Worm (Caenorhabditis elegans) whole organism, midembryonic: Measurements from ENCODE around the gene Y76A2B.4.

Source experiments
- T22C8.4 ChIP-seq: fragments of 200-800 bp; sonication (Bioruptor generic); IDR thresholded peaks from 2 replicates; pipeline ENCODE4 v1.3.6; 2022; ENCODE audit warnings: missing genetic modification characterization, missing compliant biosample characterization
- cog-1 ChIP-seq: sonication (generic microtip); optimal IDR thresholded peaks from 2 replicates; lab custom pipeline; 2016; ENCODE audit warnings: missing genetic modification characterization, missing compliant biosample characterization
- flt-1 ChIP-seq: fragments of 200-800 bp; sonication (Bioruptor generic); IDR thresholded peaks from 2 replicates; pipeline ENCODE4 v1.3.6; 2022; ENCODE audit warnings: missing genetic modification characterization, missing compliant biosample characterization
- klf-2 ChIP-seq: fragments of 200-800 bp; sonication (Bioruptor generic); conservative IDR thresholded peaks from 2 replicates; pipeline ENCODE4 v1.3.6; 2022; ENCODE audit warnings: missing genetic modification reagents, missing genetic modification characterization, missing compliant biosample characterization
- med-1 ChIP-seq: sonication (generic microtip); optimal IDR thresholded peaks from 2 replicates; lab custom pipeline; 2017; ENCODE audit warnings: missing genetic modification characterization, mild to moderate bottlenecking, missing compliant biosample characterization, antibody characterized with exemption, missing genetic modification reagents; ENCODE audit not compliant: insufficient read depth
- ref-1 ChIP-seq: fragments of 200-800 bp; sonication (Bioruptor generic); conservative IDR thresholded peaks from 2 replicates; pipeline ENCODE4 v1.3.6; 2022; ENCODE audit warnings: missing genetic modification reagents, missing genetic modification characterization, missing compliant biosample characterization
- tab-1 ChIP-seq: fragments of 200-800 bp; sonication (Bioruptor generic); IDR thresholded peaks from 2 replicates; pipeline ENCODE4 v1.3.6; 2022; ENCODE audit warnings: missing genetic modification characterization, missing compliant biosample characterization
- ztf-23 ChIP-seq: fragments of 200-800 bp; sonication (Bioruptor generic); IDR thresholded peaks from 2 replicates; pipeline ENCODE4 v1.3.6; 2022; ENCODE audit warnings: missing genetic modification reagents, missing genetic modification characterization, missing compliant biosample characterization
- ztf-29 ChIP-seq: fragments of 200-800 bp; sonication (Bioruptor generic); IDR thresholded peaks from 2 replicates; pipeline ENCODE4 v1.3.6; 2022; ENCODE audit warnings: missing genetic modification reagents, missing genetic modification characterization, missing compliant biosample characterization

Gene Y76A2B.4

DNA sequence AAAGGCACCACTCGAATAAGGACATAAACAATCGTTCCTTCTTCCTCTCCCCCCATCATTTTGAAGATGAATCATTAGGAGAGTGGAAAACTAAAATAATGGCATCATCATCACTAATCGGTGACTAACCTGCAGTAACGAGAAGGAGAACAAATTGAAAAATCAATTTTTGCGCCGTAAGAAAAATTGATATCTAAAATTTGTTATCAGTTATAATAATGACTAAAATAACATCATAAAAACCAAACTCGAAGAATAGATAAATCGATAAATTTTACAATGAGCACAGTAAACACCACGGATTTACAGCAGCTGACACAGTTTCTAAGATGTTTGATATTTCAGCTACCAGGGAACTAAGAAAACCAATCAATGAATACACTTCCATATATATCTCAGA lies 20.4 kb downstream of the Y76A2B.4 start:
- TF ChIP-seq klf-2 (no peak), flt-1 (GFP tag; lab: Robert Waterston, UW) (no peak), med-1 (GFP tag; lab: Kevin White, UChicago) (no peak), tab-1 (GFP tag; lab: Robert Waterston, UW) (no peak), ztf-29 (GFP tag; lab: Robert Waterston, UW) (no peak), cog-1 (no peak), ztf-23 (GFP tag; lab: Robert Waterston, UW) (no peak), T22C8.4 (GFP tag; lab: Robert Waterston, UW) (no peak), ref-1 (no peak)

DNA sequence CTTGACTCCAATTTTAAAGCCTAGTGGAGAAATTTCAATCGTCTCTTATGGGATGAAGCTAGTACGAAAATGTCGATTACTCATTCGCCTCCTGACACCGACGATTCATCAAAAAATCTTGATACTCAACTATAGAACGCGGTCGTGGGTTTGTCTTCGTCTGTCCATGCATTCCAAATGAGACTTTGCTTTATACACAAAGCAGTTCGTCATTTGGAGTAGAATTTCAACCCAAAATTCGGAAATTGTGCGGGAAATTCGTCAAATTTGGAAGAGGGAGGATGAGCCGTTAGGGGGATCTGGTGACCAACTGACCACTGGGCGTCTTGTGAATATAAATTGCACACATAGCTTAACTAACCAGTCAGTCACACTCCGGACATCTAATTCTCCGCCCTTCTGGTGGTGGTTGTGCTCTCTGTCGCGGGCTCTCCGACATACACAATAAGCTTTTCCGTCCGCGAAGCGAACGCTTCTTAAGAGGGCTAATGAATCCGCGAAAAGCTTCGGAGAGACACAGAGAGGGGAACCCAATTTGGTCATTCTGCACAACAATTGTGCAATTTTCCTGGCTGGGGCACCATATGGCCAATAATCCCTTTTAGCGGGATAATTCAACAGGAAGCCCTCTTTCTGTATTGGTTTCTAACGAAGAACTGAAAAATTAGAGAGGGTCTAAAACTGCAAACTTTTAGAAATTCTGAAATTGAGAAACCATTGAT lies 21.3 kb downstream of the Y76A2B.4 start:
- TF ChIP-seq ztf-29 (GFP tag; lab: Robert Waterston, UW) = no peak
- TF ChIP-seq flt-1 (GFP tag; lab: Robert Waterston, UW) = no peak
- TF ChIP-seq ztf-23 (GFP tag; lab: Robert Waterston, UW) = no peak
- no peak for TF ChIP-seq cog-1
- TF ChIP-seq med-1 (GFP tag; lab: Kevin White, UChicago) = no peak
- TF ChIP-seq ref-1 = no peak
- TF ChIP-seq T22C8.4 (GFP tag; lab: Robert Waterston, UW) = no peak
- no peak for TF ChIP-seq tab-1 (GFP tag; lab: Robert Waterston, UW)
- TF ChIP-seq klf-2 = no peak

DNA sequence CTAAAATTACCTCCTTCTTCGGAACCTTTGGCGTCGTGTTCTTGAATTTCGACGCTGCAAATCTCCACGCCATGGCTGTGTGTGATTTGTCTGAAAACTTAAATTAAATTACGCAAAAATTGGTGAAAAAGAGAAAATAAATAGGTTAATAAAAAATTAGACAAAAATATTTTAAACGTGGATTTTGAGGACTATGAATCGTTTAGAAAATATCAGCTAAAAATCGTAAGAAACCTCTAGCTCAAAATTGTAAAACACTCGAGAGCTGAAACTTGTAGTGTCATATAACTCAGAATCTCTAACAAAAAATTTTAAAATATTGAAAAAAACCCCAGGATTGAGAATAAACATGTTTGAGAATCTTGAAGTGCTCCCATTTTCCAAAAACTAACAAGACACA lies 22.6 kb downstream of the Y76A2B.4 start, which contains the start of gene pod-1:
TSS of gene pod-1 (minus strand) at position 101 of the 400 bp plus-strand sequence.
- TF ChIP-seq ztf-29 (GFP tag; lab: Robert Waterston, UW) (no peak), med-1 (GFP tag; lab: Kevin White, UChicago) (no peak), tab-1 (GFP tag; lab: Robert Waterston, UW) (no peak), ztf-23 (GFP tag; lab: Robert Waterston, UW) (no peak), ref-1 (no peak), flt-1 (GFP tag; lab: Robert Waterston, UW) (no peak), cog-1 (no peak), T22C8.4 (GFP tag; lab: Robert Waterston, UW) (no peak), klf-2 (no peak)

DNA sequence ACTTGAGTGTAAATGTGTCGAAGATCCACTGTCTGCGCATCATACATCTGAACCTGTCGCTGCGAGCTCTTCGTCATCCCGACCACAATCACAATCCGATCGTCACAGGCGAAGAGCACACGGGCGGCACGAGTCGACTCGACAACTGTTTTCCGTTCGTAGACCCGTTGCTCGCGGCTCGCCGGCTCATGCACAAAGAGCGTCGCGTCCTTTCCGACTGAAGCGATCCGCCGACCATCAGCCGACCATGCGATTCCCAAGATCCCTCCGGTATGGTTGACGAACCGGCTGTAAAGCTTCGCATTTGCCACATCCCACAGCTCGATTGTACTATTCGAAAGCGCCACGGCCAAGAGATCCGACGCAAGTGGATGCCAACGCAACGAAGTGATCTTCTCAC lies 28.1 kb downstream of the Y76A2B.4 start:
- no peak for TF ChIP-seq flt-1 (GFP tag; lab: Robert Waterston, UW)
- TF ChIP-seq cog-1 = no peak
- TF ChIP-seq T22C8.4 (GFP tag; lab: Robert Waterston, UW) = no peak
- no peak for TF ChIP-seq ztf-29 (GFP tag; lab: Robert Waterston, UW)

DNA sequence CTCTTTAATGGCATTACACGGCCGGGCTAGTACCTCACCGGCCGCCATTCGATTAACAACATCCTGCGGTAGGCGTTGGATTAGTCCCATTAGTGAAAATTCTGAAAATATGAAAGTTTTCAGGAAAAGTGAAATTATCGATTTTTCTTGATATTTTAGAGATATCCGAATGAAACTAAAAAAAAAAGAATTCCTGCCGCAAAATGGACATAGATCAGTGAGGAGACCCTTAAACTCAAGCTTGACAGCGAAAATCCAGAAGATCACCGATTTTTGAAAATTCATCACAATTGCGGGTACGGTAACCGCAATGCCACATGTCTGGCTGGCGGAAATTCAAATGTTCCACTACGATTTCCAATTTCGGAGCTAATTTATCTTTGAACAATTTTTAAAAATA lies 32.1 kb downstream of the Y76A2B.4 start, which contains the start of gene mlh-1:
TSS of gene mlh-1 (minus strand) at position 101 of the 400 bp plus-strand sequence.
- TF ChIP-seq ztf-23 (GFP tag; lab: Robert Waterston, UW) (no peak), flt-1 (GFP tag; lab: Robert Waterston, UW) (no peak), T22C8.4 (GFP tag; lab: Robert Waterston, UW) (peak; percentile 70), ref-1 (no peak), ztf-29 (GFP tag; lab: Robert Waterston, UW) (no peak), med-1 (GFP tag; lab: Kevin White, UChicago) (no peak), tab-1 (GFP tag; lab: Robert Waterston, UW) (no peak)

DNA sequence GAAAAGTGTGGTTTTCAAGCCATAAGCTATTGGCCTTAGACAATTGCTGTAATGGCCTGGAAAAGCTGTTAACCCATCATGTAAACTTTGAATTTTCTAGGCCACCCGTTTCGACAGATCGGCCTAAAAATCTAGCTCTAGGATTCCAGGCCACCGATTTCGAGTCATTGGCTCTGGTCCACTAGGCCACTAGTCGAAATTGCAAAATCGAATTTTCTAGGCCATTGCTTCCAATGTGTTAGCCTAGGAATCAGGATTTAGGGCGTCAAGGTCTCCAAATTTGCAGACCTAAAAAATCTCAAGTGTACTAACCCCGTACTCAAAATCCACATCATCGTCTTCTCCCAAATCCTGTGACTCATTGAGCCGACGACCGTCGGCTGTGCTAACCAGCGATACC lies 35.8 kb downstream of the Y76A2B.4 start:
- TF ChIP-seq med-1 (GFP tag; lab: Kevin White, UChicago) (no peak), flt-1 (GFP tag; lab: Robert Waterston, UW) (no peak), T22C8.4 (GFP tag; lab: Robert Waterston, UW) (no peak), ztf-29 (GFP tag; lab: Robert Waterston, UW) (no peak), cog-1 (no peak), ztf-23 (GFP tag; lab: Robert Waterston, UW) (no peak), tab-1 (GFP tag; lab: Robert Waterston, UW) (no peak), klf-2 (no peak)

DNA sequence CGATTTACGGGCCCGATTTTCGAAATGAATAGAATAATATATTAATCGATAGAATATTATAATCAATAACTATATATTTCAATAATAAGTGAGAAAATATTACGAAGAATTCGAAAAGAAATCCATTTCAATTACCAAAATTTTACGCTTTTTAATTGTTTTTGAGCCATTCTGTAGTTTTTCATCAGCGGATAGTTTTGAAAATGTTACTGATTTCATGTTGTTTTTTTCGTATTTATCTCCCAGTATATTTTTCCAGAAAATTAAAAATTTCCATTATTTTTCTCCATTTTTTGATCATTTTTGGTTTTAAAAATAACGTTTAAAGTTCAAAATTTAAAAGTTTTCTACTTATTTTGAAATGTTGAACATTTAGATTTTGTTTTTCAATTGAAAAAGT lies 40.9 kb downstream of the Y76A2B.4 start, which contains the start of gene T28A8.3:
TSS of gene T28A8.3 (plus strand) at position 301 of the 400 bp plus-strand sequence.
- no peak for TF ChIP-seq ztf-29 (GFP tag; lab: Robert Waterston, UW)
- TF ChIP-seq cog-1 = no peak
- no peak for TF ChIP-seq T22C8.4 (GFP tag; lab: Robert Waterston, UW)
- TF ChIP-seq ztf-23 (GFP tag; lab: Robert Waterston, UW) = no peak
- TF ChIP-seq klf-2 = no peak
- TF ChIP-seq tab-1 (GFP tag; lab: Robert Waterston, UW) = no peak
- no peak for TF ChIP-seq ref-1
- TF ChIP-seq flt-1 (GFP tag; lab: Robert Waterston, UW) = no peak
- TF ChIP-seq med-1 (GFP tag; lab: Kevin White, UChicago) = no peak

DNA sequence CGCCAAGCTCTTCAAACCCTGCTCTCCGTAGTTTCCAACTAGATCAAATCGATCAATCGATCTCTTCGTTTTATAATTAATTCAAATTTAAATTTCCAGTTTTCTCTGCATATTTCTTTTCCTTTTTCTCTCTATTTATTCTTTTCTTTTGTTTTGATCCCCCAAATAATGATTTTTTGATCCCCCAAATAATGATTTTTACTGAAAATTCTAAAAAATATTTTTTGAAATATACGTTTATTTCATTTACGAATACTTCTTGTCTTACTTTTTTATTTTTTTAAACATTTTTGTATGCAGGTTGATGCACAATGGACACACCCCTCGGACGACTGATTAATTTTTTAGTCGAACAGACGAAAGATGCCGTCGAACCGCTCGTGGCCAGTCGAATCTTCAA lies 43.2 kb downstream of the Y76A2B.4 start, which contains the start of gene T28A8.4:
TSS of gene T28A8.4 (plus strand) at position 301 of the 400 bp plus-strand sequence.
- no peak for TF ChIP-seq ztf-29 (GFP tag; lab: Robert Waterston, UW)
- no peak for TF ChIP-seq ztf-23 (GFP tag; lab: Robert Waterston, UW)
- TF ChIP-seq flt-1 (GFP tag; lab: Robert Waterston, UW) = no peak
- no peak for TF ChIP-seq ref-1
- no peak for TF ChIP-seq klf-2
- no peak for TF ChIP-seq tab-1 (GFP tag; lab: Robert Waterston, UW)
- no peak for TF ChIP-seq med-1 (GFP tag; lab: Kevin White, UChicago)
- no peak for TF ChIP-seq cog-1
- TF ChIP-seq T22C8.4 (GFP tag; lab: Robert Waterston, UW) = no peak

DNA sequence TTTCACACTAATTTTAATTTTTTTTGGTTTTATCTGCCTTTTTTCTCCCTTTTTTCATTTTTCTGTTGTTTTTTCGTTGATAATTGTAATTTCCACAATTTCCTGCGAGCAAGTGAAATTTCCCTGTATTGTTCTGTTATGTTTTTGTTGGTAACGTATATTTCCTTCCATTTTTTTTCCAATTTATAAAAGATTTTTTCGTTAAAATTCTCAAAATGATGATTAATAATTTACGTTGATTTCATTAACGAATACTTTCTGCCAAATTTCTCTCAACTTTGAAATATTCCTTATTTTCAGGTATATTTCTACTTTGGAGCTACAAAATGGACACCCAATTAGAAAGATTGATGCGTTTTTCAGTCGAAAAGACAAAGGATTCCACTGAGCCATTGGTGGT lies 44.1 kb downstream of the Y76A2B.4 start, which contains the start of gene T28A8.8:
TSS of gene T28A8.8 (plus strand) at position 301 of the 400 bp plus-strand sequence.
- TF ChIP-seq ztf-29 (GFP tag; lab: Robert Waterston, UW) = no peak
- TF ChIP-seq cog-1 = no peak
- TF ChIP-seq ztf-23 (GFP tag; lab: Robert Waterston, UW) = no peak
- TF ChIP-seq tab-1 (GFP tag; lab: Robert Waterston, UW) = no peak
- TF ChIP-seq flt-1 (GFP tag; lab: Robert Waterston, UW) = no peak
- no peak for TF ChIP-seq med-1 (GFP tag; lab: Kevin White, UChicago)
- no peak for TF ChIP-seq T22C8.4 (GFP tag; lab: Robert Waterston, UW)
- TF ChIP-seq klf-2 = no peak
- TF ChIP-seq ref-1 = no peak
